Fruit fly (Drosophila melanogaster) whole organism, prepupa: Measurements from ENCODE around the gene Lamtor5.
A peak's percentile ranks its signal among the peaks of the same experiment; 100 is the strongest.

Experiments used
- Blimp-1 ChIP-seq: fragments of 200-800 bp; sonication (Bioruptor generic); optimal IDR thresholded peaks from 3 replicates; lab custom pipeline; 2017; ENCODE audit warnings: missing biosample characterization, missing genetic modification characterization, mild to moderate bottlenecking, moderate library complexity, missing genetic modification reagents
- CG10631 ChIP-seq: fragments of 200-800 bp; sonication (Bioruptor generic); optimal IDR thresholded peaks from 2 replicates; lab custom pipeline; 2016; ENCODE audit warnings: missing biosample characterization, missing genetic modification characterization
- CG11294 ChIP-seq: fragments of 200-800 bp; sonication (Bioruptor generic); IDR thresholded peaks from 2 replicates; pipeline ENCODE4 v1.3.6; 2022; ENCODE audit warnings: missing biosample characterization, missing genetic modification characterization
- CG11762 ChIP-seq: fragments of 200-800 bp; sonication (Bioruptor generic); optimal IDR thresholded peaks from 3 replicates; lab custom pipeline; 2016; ENCODE audit warnings: missing biosample characterization, missing genetic modification characterization; ENCODE audit not compliant: insufficient read depth
- CG15336 ChIP-seq: fragments of 200-800 bp; sonication (Bioruptor generic); IDR thresholded peaks from 2 replicates; pipeline ENCODE4 v1.3.6; 2022; ENCODE audit warnings: missing biosample characterization, missing genetic modification characterization
- CG1621 ChIP-seq: fragments of 200-800 bp; sonication (Bioruptor generic); optimal IDR thresholded peaks from 3 replicates; lab custom pipeline; 2018; ENCODE audit warnings: missing biosample characterization, mild to moderate bottlenecking, missing genetic modification characterization
- CG34406 ChIP-seq: fragments of 200-800 bp; sonication (Bioruptor generic); optimal IDR thresholded peaks from 3 replicates; lab custom pipeline; 2016; ENCODE audit warnings: missing biosample characterization, missing genetic modification characterization
- CG6163 ChIP-seq: fragments of 200-800 bp; sonication (Bioruptor generic); IDR thresholded peaks from 3 replicates; pipeline ENCODE4 v1.3.6; 2022; ENCODE audit warnings: missing biosample characterization, missing genetic modification characterization
- CG6276 ChIP-seq: fragments of 200-800 bp; sonication (Bioruptor generic); optimal IDR thresholded peaks from 2 replicates; lab custom pipeline; 2017; ENCODE audit warnings: missing biosample characterization, mild to moderate bottlenecking, missing genetic modification characterization
- CG6792 ChIP-seq: fragments of 200-800 bp; sonication (Bioruptor generic); optimal IDR thresholded peaks from 3 replicates; lab custom pipeline; 2016; ENCODE audit warnings: missing biosample characterization, missing genetic modification characterization
- CG6808 ChIP-seq: fragments of 200-800 bp; sonication (Bioruptor generic); optimal IDR thresholded peaks from 3 replicates; lab custom pipeline; 2017; ENCODE audit warnings: missing biosample characterization, missing genetic modification characterization, mild to moderate bottlenecking, moderate library complexity, missing genetic modification reagents
- CG6854 ChIP-seq: fragments of 200-800 bp; sonication (Bioruptor generic); optimal IDR thresholded peaks from 2 replicates; lab custom pipeline; 2017; ENCODE audit warnings: missing biosample characterization, mild to moderate bottlenecking, missing genetic modification characterization
- CG7368 ChIP-seq: fragments of 200-800 bp; sonication (Bioruptor generic); optimal IDR thresholded peaks from 3 replicates; lab custom pipeline; 2016; ENCODE audit warnings: missing biosample characterization, missing genetic modification characterization
- CG8119 ChIP-seq: fragments of 200-800 bp; sonication (Bioruptor generic); IDR thresholded peaks from 3 replicates; pipeline ENCODE4 v1.3.6; 2022; ENCODE audit warnings: missing biosample characterization, missing genetic modification characterization
- CG8319 ChIP-seq: fragments of 200-800 bp; sonication (Bioruptor generic); optimal IDR thresholded peaks from 3 replicates; lab custom pipeline; 2016; ENCODE audit warnings: missing biosample characterization, missing genetic modification characterization
- CG8632 ChIP-seq: fragments of 200-800 bp; sonication (Bioruptor generic); optimal IDR thresholded peaks from 3 replicates; lab custom pipeline; 2016; ENCODE audit warnings: missing biosample characterization, missing genetic modification characterization
- CG9139 ChIP-seq: fragments of 200-800 bp; sonication (Bioruptor generic); optimal IDR thresholded peaks from 3 replicates; lab custom pipeline; 2017; ENCODE audit warnings: missing biosample characterization, mild to moderate bottlenecking, missing genetic modification characterization
- Eip75B ChIP-seq: fragments of 200-800 bp; sonication (Bioruptor generic); optimal IDR thresholded peaks from 3 replicates; lab custom pipeline; 2016; ENCODE audit warnings: missing biosample characterization, missing genetic modification characterization
- Eip78C ChIP-seq: fragments of 200-800 bp; sonication (Bioruptor generic); peaks from one replicate; lab custom pipeline; 2016; ENCODE audit warnings: missing biosample characterization, missing genetic modification characterization
- Eip93F ChIP-seq: fragments of 200-800 bp; sonication (Bioruptor generic); optimal IDR thresholded peaks from 2 replicates; lab custom pipeline; 2016; ENCODE audit warnings: missing biosample characterization, mild to moderate bottlenecking, missing genetic modification characterization
- Ets21C ChIP-seq: fragments of 200-800 bp; sonication (Bioruptor generic); optimal IDR thresholded peaks from 3 replicates; lab custom pipeline; 2016; ENCODE audit warnings: missing biosample characterization, missing genetic modification characterization
- Ets96B ChIP-seq: fragments of 200-800 bp; optimal IDR thresholded peaks from 2 replicates; lab custom pipeline; 2019; ENCODE audit warnings: missing biosample characterization, mild to moderate bottlenecking, missing genetic modification characterization, moderate library complexity
- Hr4 ChIP-seq: fragments of 200-800 bp; sonication (Bioruptor generic); optimal IDR thresholded peaks from 3 replicates; lab custom pipeline; 2016; ENCODE audit warnings: missing biosample characterization, missing genetic modification characterization
- Lpt ChIP-seq: fragments of 200-800 bp; sonication (Bioruptor generic); optimal IDR thresholded peaks from 3 replicates; lab custom pipeline; 2016; ENCODE audit warnings: missing biosample characterization, missing genetic modification characterization
- Met ChIP-seq: fragments of 200-800 bp; sonication (Bioruptor generic); optimal IDR thresholded peaks from 3 replicates; lab custom pipeline; 2016; ENCODE audit warnings: missing biosample characterization, missing genetic modification characterization
- OdsH ChIP-seq: fragments of 200-800 bp; sonication (Bioruptor generic); optimal IDR thresholded peaks from 3 replicates; lab custom pipeline; 2016; ENCODE audit warnings: missing biosample characterization, missing genetic modification characterization
- Sox14 ChIP-seq: fragments of 200-800 bp; sonication (Bioruptor generic); optimal IDR thresholded peaks from 3 replicates; lab custom pipeline; 2016; ENCODE audit warnings: missing biosample characterization, missing genetic modification characterization
- achi ChIP-seq: fragments of 200-800 bp; sonication (Bioruptor generic); optimal IDR thresholded peaks from 3 replicates; lab custom pipeline; 2016; ENCODE audit warnings: missing biosample characterization, missing genetic modification characterization
- acj6 ChIP-seq: fragments of 200-800 bp; sonication (Bioruptor generic); optimal IDR thresholded peaks from 3 replicates; lab custom pipeline; 2016; ENCODE audit warnings: missing biosample characterization, missing genetic modification characterization
- dsx ChIP-seq: fragments of 200-800 bp; optimal IDR thresholded peaks from 3 replicates; lab custom pipeline; 2019; ENCODE audit warnings: missing biosample characterization, mild to moderate bottlenecking, missing genetic modification characterization, moderate library complexity; ENCODE audit not compliant: poor library complexity, severe bottlenecking
- eg ChIP-seq: fragments of 200-800 bp; sonication (Bioruptor generic); IDR thresholded peaks from 3 replicates; pipeline ENCODE4 v1.3.6; 2022; ENCODE audit warnings: missing biosample characterization, missing genetic modification characterization
- esn ChIP-seq: fragments of 200-800 bp; sonication (Bioruptor generic); optimal IDR thresholded peaks from 2 replicates; lab custom pipeline; 2016; ENCODE audit warnings: missing biosample characterization, mild to moderate bottlenecking, missing genetic modification characterization, moderate library complexity
- fkh ChIP-seq: fragments of 200-800 bp; sonication (Bioruptor generic); optimal IDR thresholded peaks from 3 replicates; lab custom pipeline; 2017; ENCODE audit warnings: missing biosample characterization, mild to moderate bottlenecking, missing genetic modification characterization, moderate library complexity
- lz ChIP-seq: fragments of 200-800 bp; sonication (Bioruptor generic); optimal IDR thresholded peaks from 3 replicates; lab custom pipeline; 2016; ENCODE audit warnings: missing biosample characterization, missing genetic modification characterization
- pdm3 ChIP-seq: fragments of 200-800 bp; sonication (Bioruptor generic); optimal IDR thresholded peaks from 3 replicates; lab custom pipeline; 2016; ENCODE audit warnings: missing biosample characterization, missing genetic modification characterization
- salr ChIP-seq, 2 experiments: fragments of 200-800 bp; sonication (Bioruptor generic); optimal IDR thresholded peaks; 3 replicates each; lab custom pipeline; 2016 to 2018; ENCODE audit warnings: missing biosample characterization in 2 of 2, missing genetic modification characterization in 2 of 2, mild to moderate bottlenecking in 1 of 2
- spab ChIP-seq: fragments of 200-800 bp; sonication (Bioruptor generic); optimal IDR thresholded peaks from 2 replicates; lab custom pipeline; 2017; ENCODE audit warnings: missing biosample characterization, mild to moderate bottlenecking, missing genetic modification characterization, missing genetic modification reagents
- ss ChIP-seq, 2 experiments: fragments of 200-800 bp; sonication (Bioruptor generic); optimal IDR thresholded peaks; 2 replicates in 1 of 2; 3 replicates in 1 of 2; lab custom pipeline; 2017 to 2018; ENCODE audit warnings: mild to moderate bottlenecking in 2 of 2, missing biosample characterization in 2 of 2, missing genetic modification characterization in 2 of 2, moderate library complexity in 1 of 2
- svp ChIP-seq: fragments of 200-800 bp; sonication (Bioruptor generic); peaks from one replicate; lab custom pipeline; 2016; ENCODE audit warnings: missing biosample characterization, missing genetic modification characterization
- topi ChIP-seq: fragments of 200-800 bp; sonication (Bioruptor generic); optimal IDR thresholded peaks from 3 replicates; lab custom pipeline; 2016; ENCODE audit warnings: missing biosample characterization, missing genetic modification characterization
- vri ChIP-seq: fragments of 200-800 bp; sonication (Bioruptor generic); optimal IDR thresholded peaks from 3 replicates; lab custom pipeline; 2016; ENCODE audit warnings: missing biosample characterization, mild to moderate bottlenecking, missing genetic modification characterization

Gene Lamtor5

DNA sequence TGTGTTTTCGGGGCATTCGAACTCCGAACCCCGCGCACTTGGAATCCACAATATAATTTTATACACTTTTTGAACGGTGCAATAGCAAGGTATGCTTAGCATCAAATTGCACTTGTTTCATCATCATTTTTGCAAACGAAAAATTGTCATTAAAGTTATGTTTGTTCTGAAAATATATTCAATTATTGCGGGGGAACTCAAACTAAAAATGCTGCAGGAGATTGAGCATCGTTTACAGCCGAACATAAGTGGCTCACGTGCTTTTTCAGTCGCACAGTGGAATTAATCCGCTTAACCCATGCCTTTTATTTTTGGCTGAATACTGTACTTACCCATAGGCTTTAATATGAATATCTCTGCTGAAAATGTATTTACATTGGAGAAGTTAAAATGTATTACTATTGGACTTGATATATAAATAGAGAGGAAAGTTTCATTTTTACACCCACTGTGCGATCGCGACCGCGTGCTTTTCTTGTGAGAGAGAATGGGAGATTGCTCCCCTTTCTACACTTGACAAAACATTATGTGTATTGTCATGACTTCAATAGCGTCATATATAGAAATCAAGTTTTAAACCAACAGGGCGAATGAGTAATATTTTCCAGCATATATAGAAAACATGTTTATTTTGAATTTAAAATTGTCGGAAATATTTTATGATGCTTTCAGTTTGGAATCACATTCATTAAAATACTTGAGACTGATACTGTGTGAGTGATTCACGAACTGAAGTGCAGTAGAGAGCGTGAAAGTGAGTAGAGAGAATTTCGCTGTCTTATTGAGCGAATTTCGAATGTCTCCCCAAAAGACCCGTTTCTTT, 28.2 kb downstream of the Lamtor5 start (continued):
- TF ChIP-seq Hr4 (GFP tag; lab: Kevin White, UChicago) (peak; percentile 99), CG6854 (GFP tag; lab: Kevin White, UChicago) (peak; percentile 94), esn (peak; percentile 99), CG6163 (peak; percentile 99), Eip75B (peak; percentile 99), svp (GFP tag; lab: Kevin White, UChicago) (peak; percentile 99), CG11294 (peak; percentile 98), achi (GFP tag; lab: Kevin White, UChicago) (peak; percentile 98), Lpt (GFP tag; lab: Kevin White, UChicago) (peak; percentile 98), Met (GFP tag; lab: Kevin White, UChicago) (peak; percentile 99), vri (GFP tag; lab: Kevin White, UChicago) (peak; percentile 97), topi (GFP tag; lab: Kevin White, UChicago) (peak; percentile 99), CG8119 (GFP tag; lab: Robert Waterston, UW) (peak; percentile 98), Ets96B (peak; percentile 98), CG7368 (GFP tag; lab: Kevin White, UChicago) (peak; percentile 98), lz (peak; percentile 99), dsx (GFP tag; lab: Kevin White, UChicago) (peak; percentile 96), spab (GFP tag; lab: Kevin White, UChicago) (peak; percentile 94)

DNA sequence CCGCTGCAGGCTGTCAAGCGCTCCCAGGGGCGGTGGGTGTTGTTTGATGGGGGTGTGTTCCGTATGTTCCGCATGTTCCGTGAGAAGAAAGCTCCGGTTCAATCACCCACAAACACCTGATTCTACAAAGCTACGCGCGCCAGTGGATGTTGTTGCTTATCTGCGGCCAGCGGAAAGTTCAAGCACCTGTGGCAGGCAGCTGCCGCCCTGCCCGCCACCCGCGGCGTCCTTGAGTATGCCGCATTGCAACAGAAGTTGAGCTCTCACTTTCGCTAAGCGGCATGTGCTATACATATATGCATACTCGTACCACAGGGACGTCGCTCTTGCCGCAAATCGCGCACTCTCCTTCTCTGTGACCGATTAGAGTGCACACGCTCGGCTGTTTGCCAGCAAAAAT, 30.7 kb downstream of the Lamtor5 start:
- TF ChIP-seq CG6276 = no peak
- TF ChIP-seq Eip93F (GFP tag; lab: Kevin White, UChicago) = no peak
- no peak for TF ChIP-seq CG6808 (GFP tag; lab: Kevin White, UChicago)
- TF ChIP-seq Lpt (GFP tag; lab: Kevin White, UChicago) = peak; percentile 37
- no peak for TF ChIP-seq Sox14 (GFP tag; lab: Kevin White, UChicago)
- TF ChIP-seq Met (GFP tag; lab: Kevin White, UChicago) = no peak
- no peak for TF ChIP-seq Ets21C (GFP tag; lab: Kevin White, UChicago)
- no peak for TF ChIP-seq ss (GFP tag; optimal IDR thresholded peaks at IDR 0.05; lab: Kevin White, UChicago)
- no peak for TF ChIP-seq CG8319 (GFP tag; lab: Kevin White, UChicago)
- TF ChIP-seq fkh (GFP tag; lab: Kevin White, UChicago) = peak; percentile 48
- TF ChIP-seq eg = 0 out of 3 replicates have a peak, but pooled peaks have one; percentile 29
- no peak for TF ChIP-seq pdm3
- peak; percentile 75 for TF ChIP-seq svp (GFP tag; lab: Kevin White, UChicago)

DNA sequence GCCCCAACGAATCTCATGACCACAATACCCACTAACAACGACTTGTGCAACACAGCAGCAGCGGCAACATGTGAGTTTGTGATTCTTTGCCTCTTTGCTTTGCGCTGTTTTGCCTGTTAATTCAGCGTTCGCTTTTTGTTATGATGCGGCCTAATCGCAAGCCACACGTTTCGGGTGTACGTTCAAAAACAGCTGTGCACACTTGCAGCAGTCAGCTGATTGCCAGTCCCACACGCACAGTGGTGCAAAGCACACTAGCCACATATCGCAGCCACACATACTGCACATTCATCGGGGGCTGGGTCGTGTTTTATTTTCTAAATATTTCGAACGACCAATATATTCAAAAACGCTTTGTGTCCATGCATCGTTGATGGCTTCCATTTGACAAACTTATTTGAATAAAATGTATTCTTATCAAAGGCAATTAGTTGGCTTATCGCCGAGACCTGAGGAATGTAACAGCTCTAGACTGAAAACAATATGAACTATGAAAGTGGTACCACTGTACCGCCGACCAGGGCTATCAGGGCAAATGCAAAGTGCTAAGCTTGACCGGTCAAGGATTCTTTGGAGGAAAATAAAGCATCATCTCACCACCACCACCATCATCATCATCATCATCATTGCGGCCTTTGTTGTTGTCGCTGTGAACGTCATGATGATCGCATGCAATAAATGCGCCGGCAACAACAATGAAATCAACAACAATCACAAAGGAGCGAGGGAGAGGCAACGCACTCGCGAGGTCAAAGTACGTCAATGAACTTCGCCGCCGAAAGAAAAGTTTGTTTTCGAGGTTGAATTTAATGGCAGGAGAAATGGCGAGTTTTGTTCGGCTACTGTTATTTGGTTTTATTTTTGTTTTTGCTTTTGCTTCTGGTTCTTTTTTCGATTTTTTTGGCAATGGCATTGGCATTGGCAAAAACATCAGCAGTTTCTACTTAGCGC, 32.6 kb downstream of the Lamtor5 start:
- TF ChIP-seq CG34406 (GFP tag; lab: Kevin White, UChicago) (peak; percentile 54), CG11762 (GFP tag; lab: Kevin White, UChicago) (peak; percentile 42), spab (GFP tag; lab: Kevin White, UChicago) (peak; percentile 18), OdsH (GFP tag; lab: Kevin White, UChicago) (peak; percentile 53), salr (GFP tag; optimal IDR thresholded peaks at IDR 0.05; lab: Kevin White, UChicago) (peak; percentile 32 to 45), CG10631 (GFP tag; lab: Kevin White, UChicago) (peak; percentile 63), esn (peak; percentile 74), Ets96B (peak; percentile 60), CG8632 (GFP tag; lab: Kevin White, UChicago) (peak; percentile 67), CG9139 (GFP tag; lab: Kevin White, UChicago) (peak; percentile 23), CG6808 (GFP tag; lab: Kevin White, UChicago) (peak; percentile 54), fkh (GFP tag; lab: Kevin White, UChicago) (no peak), CG6792 (peak; percentile 44), Lpt (GFP tag; lab: Kevin White, UChicago) (no peak), CG15336 (GFP tag; lab: Robert Waterston, UW) (no peak), acj6 (GFP tag; lab: Kevin White, UChicago) (peak; percentile 62), lz (peak; percentile 60), eg (0 out of 3 replicates have a peak, but pooled peaks have one; percentile 38), Blimp-1 (GFP tag; lab: Kevin White, UChicago) (no peak), svp (GFP tag; lab: Kevin White, UChicago) (peak; percentile 91), Hr4 (GFP tag; lab: Kevin White, UChicago) (peak; percentile 50), CG8119 (GFP tag; lab: Robert Waterston, UW) (peak; percentile 52), achi (GFP tag; lab: Kevin White, UChicago) (peak; percentile 64), Eip78C (GFP tag; lab: Kevin White, UChicago) (peak; percentile 91), CG7368 (GFP tag; lab: Kevin White, UChicago) (peak; percentile 52), Sox14 (GFP tag; lab: Kevin White, UChicago) (peak; percentile 76), Met (GFP tag; lab: Kevin White, UChicago) (peak; percentile 73), CG1621 (peak; percentile 49), Ets21C (GFP tag; lab: Kevin White, UChicago) (peak; percentile 33)
